Worm (Caenorhabditis elegans) whole organism, L1 larva: ENCODE data around the gene ttc-4.
A peak's percentile ranks its signal among the peaks of the same experiment; 100 is the strongest.
"Not testable (repeated sequence)": the region's sequence is repeated elsewhere in the genome, so short reads cannot be mapped to it uniquely, and the experiment has no call there.

ENCODE experiments used
- C04F5.9 ChIP-seq: sonication (generic microtip); optimal IDR thresholded peaks from 2 replicates; lab custom pipeline; 2016; ENCODE audit warnings: missing genetic modification characterization, missing compliant biosample characterization
- aha-1 ChIP-seq: fragments of 150-350 bp; optimal IDR thresholded peaks from 2 replicates; lab custom pipeline; 2014; ENCODE audit warnings: missing biosample characterization, missing genetic modification characterization
- alr-1 ChIP-seq: fragments of 200-800 bp; sonication (Bioruptor generic); optimal IDR thresholded peaks from 2 replicates; lab custom pipeline; 2018; ENCODE audit warnings: borderline replicate concordance, mild to moderate bottlenecking, missing genetic modification characterization, missing compliant biosample characterization
- blmp-1 ChIP-seq: fragments of 150-350 bp; optimal IDR thresholded peaks from 2 replicates; lab custom pipeline; 2014; ENCODE audit warnings: missing biosample characterization, missing genetic modification characterization
- ceh-8 ChIP-seq: fragments of 200-800 bp; sonication (Bioruptor generic); optimal IDR thresholded peaks from 2 replicates; lab custom pipeline; 2018; ENCODE audit warnings: mild to moderate bottlenecking, missing genetic modification characterization, moderate library complexity, missing compliant biosample characterization
- ceh-82 ChIP-seq, 3 experiments: fragments of 150-350 bp in 1 of 3; sonication (generic microtip) in 2 of 3; optimal IDR thresholded peaks; 2 replicates each; lab custom pipeline; 2014 to 2017; ENCODE audit warnings: missing biosample characterization in 3 of 3, missing genetic modification characterization in 3 of 3
- ceh-88 ChIP-seq: fragments of 200-800 bp; sonication (Bioruptor generic); IDR thresholded peaks from 2 replicates; pipeline ENCODE4 v1.3.6; 2022; ENCODE audit warnings: missing genetic modification characterization, missing compliant biosample characterization
- dpl-1 ChIP-seq, 3 experiments: fragments of 150-350 bp in 2 of 3; sonication (generic microtip) in 1 of 3; optimal IDR thresholded peaks; 2 replicates each; lab custom pipeline; 2014 to 2017; ENCODE audit warnings: missing biosample characterization in 3 of 3, missing genetic modification characterization in 3 of 3, missing genetic modification reagents in 3 of 3
- efl-1 ChIP-seq, 4 experiments: fragments of 150-350 bp; optimal IDR thresholded peaks in 3 of 4; peaks in 1 of 4; 1 replicate in 1 of 4; 2 replicates in 3 of 4; lab custom pipeline; 2014; ENCODE audit warnings: missing biosample characterization in 2 of 4, missing genetic modification characterization in 2 of 4, missing genetic modification reagents in 2 of 4
- efl-3 ChIP-seq: fragments of 200-800 bp; sonication (Bioruptor generic); optimal IDR thresholded peaks from 2 replicates; lab custom pipeline; 2018; ENCODE audit warnings: mild to moderate bottlenecking, missing genetic modification characterization, missing compliant biosample characterization
- egl-27 ChIP-seq, 2 experiments: fragments of 150-350 bp in 1 of 2; sonication (generic microtip); optimal IDR thresholded peaks; 3 replicates each; lab custom pipeline; 2017 to 2018; ENCODE audit warnings: missing biosample characterization in 2 of 2, missing genetic modification characterization in 2 of 2, missing genetic modification reagents in 2 of 2
- elt-2 ChIP-seq: sonication (generic microtip); optimal IDR thresholded peaks from 2 replicates; lab custom pipeline; 2016; ENCODE audit warnings: missing genetic modification characterization, mild to moderate bottlenecking, inconsistent platforms, missing compliant biosample characterization, missing genetic modification reagents
- ets-5 ChIP-seq: fragments of 200-800 bp; sonication (Bioruptor generic); IDR thresholded peaks from 2 replicates; pipeline ENCODE4 v1.3.6; 2022; ENCODE audit warnings: missing genetic modification characterization, missing compliant biosample characterization
- grh-1 ChIP-seq: fragments of 200-800 bp; sonication (Bioruptor generic); IDR thresholded peaks from 2 replicates; pipeline ENCODE4 v1.3.6; 2022; ENCODE audit warnings: missing genetic modification reagents, missing genetic modification characterization, missing compliant biosample characterization
- hlh-17 ChIP-seq: fragments of 200-800 bp; sonication (Bioruptor generic); optimal IDR thresholded peaks from 2 replicates; lab custom pipeline; 2018; ENCODE audit warnings: missing genetic modification characterization, mild to moderate bottlenecking, missing compliant biosample characterization, moderate library complexity, borderline replicate concordance
- hlh-4 ChIP-seq: sonication (generic microtip); optimal IDR thresholded peaks from 2 replicates; lab custom pipeline; 2016; ENCODE audit warnings: mild to moderate bottlenecking, missing genetic modification characterization, missing compliant biosample characterization
- lin-14 ChIP-seq: fragments of 200-800 bp; sonication (Bioruptor generic); optimal IDR thresholded peaks from 2 replicates; lab custom pipeline; 2018; ENCODE audit warnings: mild to moderate bottlenecking, missing genetic modification characterization, moderate library complexity, missing compliant biosample characterization
- lin-15B ChIP-seq: fragments of 150-350 bp; sonication (generic microtip); optimal IDR thresholded peaks from 3 replicates; lab custom pipeline; 2014; ENCODE audit warnings: missing biosample characterization, missing genetic modification characterization
- lin-35 ChIP-seq, 2 experiments: fragments of 150-350 bp; optimal IDR thresholded peaks; 2 replicates each; lab custom pipeline; 2014; ENCODE audit warnings: missing biosample characterization in 2 of 2, missing genetic modification characterization in 2 of 2, missing genetic modification reagents in 2 of 2
- lin-39 ChIP-seq: fragments of 150-350 bp; optimal IDR thresholded peaks from 2 replicates; lab custom pipeline; 2014; ENCODE audit warnings: missing biosample characterization, missing genetic modification reagents, missing genetic modification characterization
- lir-3 ChIP-seq: sonication (generic microtip); optimal IDR thresholded peaks from 2 replicates; lab custom pipeline; 2016; ENCODE audit warnings: mild to moderate bottlenecking, missing genetic modification characterization, moderate library complexity, missing compliant biosample characterization; ENCODE audit not compliant: poor library complexity
- mab-9 ChIP-seq: fragments of 200-800 bp; sonication (Bioruptor generic); IDR thresholded peaks from 2 replicates; pipeline ENCODE4 v1.3.6; 2022; ENCODE audit warnings: missing genetic modification reagents, missing genetic modification characterization, missing compliant biosample characterization
- mdl-1 ChIP-seq, 2 experiments: fragments of 150-350 bp; optimal IDR thresholded peaks; 2 replicates each; lab custom pipeline; 2014 to 2017; ENCODE audit warnings: missing biosample characterization in 2 of 2, missing genetic modification characterization in 2 of 2, inconsistent platforms in 1 of 2
- nhr-12 ChIP-seq: sonication (generic microtip); optimal IDR thresholded peaks from 2 replicates; lab custom pipeline; 2017; ENCODE audit warnings: missing biosample characterization, missing genetic modification characterization
- nhr-19 ChIP-seq: fragments of 200-800 bp; sonication (Bioruptor generic); conservative IDR thresholded peaks from 2 replicates; pipeline ENCODE4 v1.3.6; 2022; ENCODE audit warnings: missing genetic modification characterization, missing compliant biosample characterization
- nhr-71 ChIP-seq: sonication (generic microtip); optimal IDR thresholded peaks from 2 replicates; lab custom pipeline; 2016; ENCODE audit warnings: mild to moderate bottlenecking, missing genetic modification characterization, moderate library complexity, missing compliant biosample characterization
- nhr-77 ChIP-seq: fragments of 150-350 bp; optimal IDR thresholded peaks from 2 replicates; lab custom pipeline; 2014; ENCODE audit warnings: missing biosample characterization, missing genetic modification characterization
- pax-3 ChIP-seq: fragments of 200-800 bp; sonication (Bioruptor generic); optimal IDR thresholded peaks from 2 replicates; lab custom pipeline; 2018; ENCODE audit warnings: mild to moderate bottlenecking, missing genetic modification characterization, moderate library complexity, missing compliant biosample characterization
- pqm-1 ChIP-seq: sonication (generic microtip); optimal IDR thresholded peaks from 3 replicates; lab custom pipeline; 2017; ENCODE audit warnings: missing biosample characterization, missing genetic modification characterization
- rnt-1 ChIP-seq: sonication (generic microtip); optimal IDR thresholded peaks from 2 replicates; lab custom pipeline; 2016; ENCODE audit warnings: mild to moderate bottlenecking, missing genetic modification characterization, moderate library complexity, missing compliant biosample characterization
- skn-1 ChIP-seq: fragments of 150-350 bp; optimal IDR thresholded peaks from 2 replicates; lab custom pipeline; 2014; ENCODE audit warnings: missing biosample characterization, missing genetic modification characterization
- snpc-4 ChIP-seq: fragments of 150-350 bp; optimal IDR thresholded peaks from 2 replicates; lab custom pipeline; 2014; ENCODE audit warnings: missing biosample characterization, missing genetic modification characterization
- sptf-1 ChIP-seq: fragments of 150-350 bp; optimal IDR thresholded peaks from 2 replicates; lab custom pipeline; 2014; ENCODE audit warnings: missing biosample characterization, missing genetic modification characterization
- sup-37 ChIP-seq: fragments of 200-800 bp; sonication (Bioruptor generic); optimal IDR thresholded peaks from 2 replicates; lab custom pipeline; 2018; ENCODE audit warnings: mild to moderate bottlenecking, missing genetic modification characterization, missing compliant biosample characterization
- swsn-7 ChIP-seq: sonication (generic microtip); optimal IDR thresholded peaks from 2 replicates; lab custom pipeline; 2016; ENCODE audit warnings: missing genetic modification characterization, missing compliant biosample characterization
- unc-30 ChIP-seq: sonication (generic microtip); optimal IDR thresholded peaks from 2 replicates; lab custom pipeline; 2017; ENCODE audit warnings: missing biosample characterization, missing genetic modification characterization
- vab-15 ChIP-seq: sonication (generic microtip); optimal IDR thresholded peaks from 2 replicates; lab custom pipeline; 2017; ENCODE audit warnings: missing genotype, mild to moderate bottlenecking, missing genetic modification characterization, missing compliant biosample characterization
- xbp-1 ChIP-seq: sonication (generic microtip); optimal IDR thresholded peaks from 2 replicates; lab custom pipeline; 2016; ENCODE audit warnings: missing genetic modification characterization, missing compliant biosample characterization
- zip-4 ChIP-seq: fragments of 200-800 bp; sonication (Bioruptor generic); optimal IDR thresholded peaks from 2 replicates; lab custom pipeline; 2018; ENCODE audit warnings: mild to moderate bottlenecking, missing genetic modification characterization, moderate library complexity, missing compliant biosample characterization
- ztf-4 ChIP-seq: fragments of 150-350 bp; optimal IDR thresholded peaks from 2 replicates; lab custom pipeline; 2014; ENCODE audit warnings: missing biosample characterization, missing genetic modification characterization

Gene ttc-4

ce11 chrII:5619298-5619697, 24.8 kb downstream of the ttc-4 start, which contains the start of gene dhs-6 (continued):
- TF ChIP-seq blmp-1 (tag; lab: Kevin White, UChicago) (peak; percentile 58), ztf-4 (tag; lab: Kevin White, UChicago) (no peak), pax-3 (tag; lab: Kevin White, UChicago) (no peak), aha-1 (tag; lab: Kevin White, UChicago) (no peak), efl-3 (GFP tag; lab: Kevin White, UChicago) (no peak), pqm-1 (tag; lab: Kevin White, UChicago) (no peak), nhr-77 (no peak), hlh-4 (tag; lab: Kevin White, UChicago) (no peak), egl-27 (tag; optimal IDR thresholded peaks at IDR 0.05; lab: Kevin White, UChicago) (no peak), nhr-19 (GFP tag; lab: Robert Waterston, UW) (no peak)

- not testable (repeated sequence) for TF ChIP-seq pqm-1 (tag; lab: Kevin White, UChicago); ceh-88 (GFP tag; lab: Robert Waterston, UW); grh-1 (GFP tag; lab: Robert Waterston, UW)
- TF ChIP-seq, all 84 proteins: peak for 0; not testable (repeated sequence) for 84
Measured at ce11 chrII:5622383-5622939, 27.9 kb downstream of the ttc-4 start, which contains the start of the genes eif-3.L and npl-4.2. eif-3.L (minus strand) TSS chrII:5622483. npl-4.2 (plus strand) TSS chrII:5622889.

ce11 chrII:5628326-5628818, 33.9 kb downstream of the ttc-4 start, which contains the start of gene F59E12.15:
F59E12.15 (minus strand) TSS chrII:5628376.
- TF ChIP-seq xbp-1 (tag; lab: Kevin White, UChicago) (no peak), nhr-71 (no peak), elt-2 (no peak), hlh-17 (GFP tag; lab: Kevin White, UChicago) (no peak), vab-15 (no peak), mdl-1 (tag; optimal IDR thresholded peaks at IDR 0.05; lab: Kevin White, UChicago) (no peak), lin-14 (GFP tag; lab: Kevin White, UChicago) (no peak), lin-39 (tag; lab: Kevin White, UChicago) (no peak)

- not testable (repeated sequence) for TF ChIP-seq lir-3; lin-15B (tag; lab: Kevin White, UChicago); sup-37
Measured at ce11 chrII:5630851-5631401, 36.4 kb downstream of the ttc-4 start, which contains the start of the genes F59E12.6 and npl-4.1. F59E12.6 (minus strand) TSS chrII:5630951. npl-4.1 (plus strand) TSS chrII:5631351.

- TF ChIP-seq C04F5.9 (tag; lab: Kevin White, UChicago) (no peak), lir-3 (no peak), rnt-1 (tag; lab: Kevin White, UChicago) (no peak), skn-1 (tag; lab: Kevin White, UChicago) (no peak), grh-1 (GFP tag; lab: Robert Waterston, UW) (no peak), lin-35 (GFP tag; optimal IDR thresholded peaks at IDR 0.05; lab: Kevin White, UChicago) (peak in 1 of 2 experiments; percentile 5), efl-1 (optimal IDR thresholded peaks at IDR 0.05; lab: Kevin White, UChicago) (no peak), efl-1 (GFP tag; optimal IDR thresholded peaks at IDR 0.05 in 1 of 2; lab: Kevin White, UChicago) (peak in 1 of 2 experiments; percentile 54), snpc-4 (tag; lab: Kevin White, UChicago) (no peak), sptf-1 (no peak), unc-30 (tag; lab: Kevin White, UChicago) (no peak), ceh-82 (tag; optimal IDR thresholded peaks at IDR 0.05; lab: Kevin White, UChicago) (no peak), ets-5 (GFP tag; lab: Robert Waterston, UW) (no peak), alr-1 (tag; lab: Kevin White, UChicago) (no peak), blmp-1 (tag; lab: Kevin White, UChicago) (peak; percentile 12), egl-27 (tag; optimal IDR thresholded peaks at IDR 0.05; lab: Kevin White, UChicago) (no peak), sup-37 (no peak), mab-9 (no peak), pqm-1 (tag; lab: Kevin White, UChicago) (no peak), ceh-8 (no peak), nhr-12 (no peak), dpl-1 (GFP tag; optimal IDR thresholded peaks at IDR 0.05; lab: Kevin White, UChicago) (peak in 1 of 3 experiments; percentile 30), zip-4 (GFP tag; lab: Kevin White, UChicago) (no peak), swsn-7 (tag; lab: Kevin White, UChicago) (no peak), nhr-77 (no peak)
Measured at ce11 chrII:5633453-5633852, 38.9 kb downstream of the ttc-4 start.
